Worm (Caenorhabditis elegans) whole organism, late embryonic: ENCODE data around the gene T04A6.1.

Experiments
- C08G9.2 ChIP-seq: sonication (generic microtip); optimal IDR thresholded peaks from 2 replicates; lab custom pipeline; 2016; ENCODE audit warnings: mild to moderate bottlenecking, missing genetic modification characterization, moderate library complexity, missing compliant biosample characterization
- K02D7.2 ChIP-seq: sonication (generic microtip); optimal IDR thresholded peaks from 2 replicates; lab custom pipeline; 2017; ENCODE audit warnings: mild to moderate bottlenecking, missing genetic modification characterization, missing compliant biosample characterization
- K09A11.1 ChIP-seq: sonication (generic microtip); optimal IDR thresholded peaks from 2 replicates; lab custom pipeline; 2017; ENCODE audit warnings: antibody characterized with exemption, mild to moderate bottlenecking, missing genetic modification characterization, missing compliant biosample characterization; ENCODE audit not compliant: insufficient read depth
- Y22D7AL.16 ChIP-seq: sonication (generic microtip); optimal IDR thresholded peaks from 2 replicates; lab custom pipeline; 2016; ENCODE audit warnings: missing genetic modification characterization, missing compliant biosample characterization
- ceh-14 ChIP-seq: sonication (generic microtip); optimal IDR thresholded peaks from 2 replicates; lab custom pipeline; 2016; ENCODE audit warnings: missing genotype, missing genetic modification characterization, missing compliant biosample characterization
- ceh-18 ChIP-seq: sonication (generic microtip); optimal IDR thresholded peaks from 2 replicates; lab custom pipeline; 2016; ENCODE audit warnings: missing genetic modification characterization, missing compliant biosample characterization
- ceh-19 ChIP-seq: fragments of 200-800 bp; sonication (Bioruptor generic); optimal IDR thresholded peaks from 2 replicates; lab custom pipeline; 2018; ENCODE audit warnings: mild to moderate bottlenecking, missing genetic modification characterization, missing compliant biosample characterization
- ceh-2 ChIP-seq: sonication (generic microtip); optimal IDR thresholded peaks from 2 replicates; lab custom pipeline; 2016; ENCODE audit warnings: missing genotype, missing genetic modification characterization, missing compliant biosample characterization
- ceh-22 ChIP-seq: sonication (generic microtip); optimal IDR thresholded peaks from 2 replicates; lab custom pipeline; 2017; ENCODE audit warnings: missing biosample characterization, missing genetic modification characterization
- ceh-24 ChIP-seq: sonication (generic microtip); optimal IDR thresholded peaks from 2 replicates; lab custom pipeline; 2016; ENCODE audit warnings: mild to moderate bottlenecking, missing genetic modification characterization, missing compliant biosample characterization
- ceh-30 ChIP-seq: fragments of 150-350 bp; optimal IDR thresholded peaks from 2 replicates; lab custom pipeline; 2014; ENCODE audit warnings: missing biosample characterization, missing genetic modification characterization
- ceh-31 ChIP-seq: sonication (generic microtip); optimal IDR thresholded peaks from 2 replicates; lab custom pipeline; 2016; ENCODE audit warnings: missing genetic modification characterization, missing compliant biosample characterization
- ceh-34 ChIP-seq: sonication (generic microtip); optimal IDR thresholded peaks from 2 replicates; lab custom pipeline; 2016; ENCODE audit warnings: mild to moderate bottlenecking, missing genetic modification characterization, missing compliant biosample characterization
- ceh-45 ChIP-seq: fragments of 200-800 bp; sonication (Bioruptor generic); IDR thresholded peaks from 2 replicates; pipeline ENCODE4 v1.3.6; 2022; ENCODE audit warnings: missing genetic modification reagents, missing genetic modification characterization, missing compliant biosample characterization
- ceh-48 ChIP-seq: sonication (generic microtip); optimal IDR thresholded peaks from 2 replicates; lab custom pipeline; 2016; ENCODE audit warnings: missing genetic modification characterization, inconsistent platforms, missing compliant biosample characterization
- ceh-9 ChIP-seq: sonication (generic microtip); optimal IDR thresholded peaks from 2 replicates; lab custom pipeline; 2016; ENCODE audit warnings: mild to moderate bottlenecking, missing genetic modification characterization, inconsistent platforms, missing compliant biosample characterization
- elt-2 ChIP-seq: sonication (generic microtip); optimal IDR thresholded peaks from 2 replicates; lab custom pipeline; 2016; ENCODE audit warnings: missing genetic modification reagents, missing genetic modification characterization, missing compliant biosample characterization
- elt-4 ChIP-seq: sonication (generic microtip); optimal IDR thresholded peaks from 2 replicates; lab custom pipeline; 2016; ENCODE audit warnings: missing genetic modification characterization, missing compliant biosample characterization
- ets-4 ChIP-seq: sonication (generic microtip); optimal IDR thresholded peaks from 2 replicates; lab custom pipeline; 2016; ENCODE audit warnings: missing genetic modification characterization, missing compliant biosample characterization
- eyg-1 ChIP-seq: sonication (generic microtip); optimal IDR thresholded peaks from 2 replicates; lab custom pipeline; 2016; ENCODE audit warnings: missing genotype, missing genetic modification characterization, missing compliant biosample characterization
- fax-1 ChIP-seq: sonication (generic microtip); optimal IDR thresholded peaks from 2 replicates; lab custom pipeline; 2016; ENCODE audit warnings: missing genotype, missing genetic modification characterization, missing compliant biosample characterization
- hlh-13 ChIP-seq: fragments of 200-800 bp; sonication (Bioruptor generic); optimal IDR thresholded peaks from 2 replicates; lab custom pipeline; 2018; ENCODE audit warnings: mild to moderate bottlenecking, missing genetic modification characterization, missing compliant biosample characterization
- hlh-15 ChIP-seq: sonication (generic microtip); optimal IDR thresholded peaks from 2 replicates; lab custom pipeline; 2016; ENCODE audit warnings: missing genetic modification characterization, missing compliant biosample characterization
- hlh-30 ChIP-seq: sonication (generic microtip); optimal IDR thresholded peaks from 2 replicates; lab custom pipeline; 2017; ENCODE audit warnings: antibody characterized with exemption, missing genetic modification characterization, missing compliant biosample characterization; ENCODE audit not compliant: insufficient read depth
- hlh-6 ChIP-seq: sonication (generic microtip); optimal IDR thresholded peaks from 2 replicates; lab custom pipeline; 2016; ENCODE audit warnings: missing genotype, missing genetic modification characterization, missing compliant biosample characterization
- hlh-8 ChIP-seq: sonication (generic microtip); optimal IDR thresholded peaks from 2 replicates; lab custom pipeline; 2016; ENCODE audit warnings: missing genotype, missing genetic modification characterization, missing compliant biosample characterization
- lim-6 ChIP-seq: sonication (generic microtip); optimal IDR thresholded peaks from 2 replicates; lab custom pipeline; 2016; ENCODE audit warnings: missing genetic modification characterization, missing compliant biosample characterization
- lin-11 ChIP-seq: fragments of 200-800 bp; sonication (Bioruptor generic); optimal IDR thresholded peaks from 2 replicates; lab custom pipeline; 2018; ENCODE audit warnings: mild to moderate bottlenecking, missing genetic modification characterization, missing compliant biosample characterization
- madf-2 ChIP-seq: sonication (generic microtip); optimal IDR thresholded peaks from 2 replicates; lab custom pipeline; 2017; ENCODE audit warnings: missing genetic modification characterization, missing compliant biosample characterization
- nfya-1 ChIP-seq: sonication (generic microtip); optimal IDR thresholded peaks from 2 replicates; lab custom pipeline; 2017; ENCODE audit warnings: missing genetic modification characterization, mild to moderate bottlenecking, missing compliant biosample characterization, antibody characterized with exemption, moderate library complexity
- nhr-11 ChIP-seq: fragments of 150-350 bp; optimal IDR thresholded peaks from 2 replicates; lab custom pipeline; 2014; ENCODE audit warnings: missing biosample characterization, missing genetic modification characterization
- odd-2 ChIP-seq: sonication (generic microtip); optimal IDR thresholded peaks from 2 replicates; lab custom pipeline; 2017; ENCODE audit warnings: antibody characterized with exemption, mild to moderate bottlenecking, missing genetic modification characterization, missing compliant biosample characterization
- pag-3 ChIP-seq: sonication (generic microtip); optimal IDR thresholded peaks from 2 replicates; lab custom pipeline; 2016; ENCODE audit warnings: missing compliant biosample characterization, missing genetic modification characterization, borderline replicate concordance
- pat-9 ChIP-seq: fragments of 200-800 bp; sonication (Bioruptor generic); optimal IDR thresholded peaks from 2 replicates; lab custom pipeline; 2018; ENCODE audit warnings: mild to moderate bottlenecking, missing genetic modification characterization, moderate library complexity, missing compliant biosample characterization
- pha-4 ChIP-seq: fragments of 150-350 bp; optimal IDR thresholded peaks from 2 replicates; lab custom pipeline; 2018; ENCODE audit warnings: missing biosample characterization, missing genetic modification reagents, missing genetic modification characterization
- pqm-1 ChIP-seq: sonication (generic microtip); optimal IDR thresholded peaks from 2 replicates; lab custom pipeline; 2016; ENCODE audit warnings: missing genetic modification characterization, missing compliant biosample characterization
- pros-1 ChIP-seq: fragments of 150-350 bp; optimal IDR thresholded peaks from 2 replicates; lab custom pipeline; 2014; ENCODE audit warnings: missing biosample characterization, missing genetic modification reagents, missing genetic modification characterization
- sdc-2 ChIP-seq: sonication (generic microtip); optimal IDR thresholded peaks from 2 replicates; lab custom pipeline; 2016; ENCODE audit warnings: missing genotype, missing genetic modification characterization, missing compliant biosample characterization
- syd-9 ChIP-seq: sonication (generic microtip); optimal IDR thresholded peaks from 2 replicates; lab custom pipeline; 2016; ENCODE audit warnings: mild to moderate bottlenecking, missing genetic modification characterization, moderate library complexity, missing compliant biosample characterization
- tbx-2 ChIP-seq: sonication (generic microtip); optimal IDR thresholded peaks from 2 replicates; lab custom pipeline; 2016; ENCODE audit warnings: missing genetic modification characterization, missing compliant biosample characterization
- ttx-3 ChIP-seq: sonication (generic microtip); optimal IDR thresholded peaks from 2 replicates; lab custom pipeline; 2016; ENCODE audit warnings: missing genetic modification reagents, missing genetic modification characterization, missing compliant biosample characterization
- unc-3 ChIP-seq, 2 experiments: fragments of 200-800 bp in 1 of 2; sonication (Bioruptor generic) in 1 of 2; sonication (generic microtip) in 1 of 2; conservative IDR thresholded peaks in 1 of 2; optimal IDR thresholded peaks in 1 of 2; 2 replicates each; pipeline versions ENCODE4 v1.3.6 to Lab custom; 2016 to 2022; ENCODE audit warnings: missing compliant biosample characterization in 2 of 2, missing genetic modification characterization in 2 of 2, missing genetic modification reagents in 1 of 2
- unc-55 ChIP-seq: sonication (generic microtip); optimal IDR thresholded peaks from 2 replicates; lab custom pipeline; 2017; ENCODE audit warnings: missing biosample characterization, missing genetic modification reagents, missing genetic modification characterization

Gene T04A6.1

ce11 chrIII:7621355-7621754 is 5.0 kb downstream of the T04A6.1 start:
- TF ChIP-seq pqm-1 (tag; lab: Kevin White, UChicago) (no peak), tbx-2 (tag; lab: Kevin White, UChicago) (no peak), ceh-34 (tag; lab: Kevin White, UChicago) (no peak), eyg-1 (tag; lab: Kevin White, UChicago) (no peak), odd-2 (tag; lab: Kevin White, UChicago) (no peak), hlh-13 (GFP tag; lab: Kevin White, UChicago) (no peak), ceh-9 (tag; lab: Kevin White, UChicago) (no peak), ceh-19 (GFP tag; lab: Kevin White, UChicago) (no peak), nhr-11 (tag; lab: Kevin White, UChicago) (no peak), pros-1 (tag; lab: Kevin White, UChicago) (no peak), fax-1 (tag; lab: Kevin White, UChicago) (no peak), hlh-8 (tag; lab: Kevin White, UChicago) (no peak), lim-6 (tag; lab: Kevin White, UChicago) (no peak), ets-4 (tag; lab: Kevin White, UChicago) (no peak), K09A11.1 (tag; lab: Kevin White, UChicago) (no peak)
- TF ChIP-seq, all 69 proteins: peak for 0

- TF ChIP-seq ceh-48 (tag; lab: Kevin White, UChicago) (no peak), ceh-30 (no peak), nfya-1 (tag; lab: Kevin White, UChicago) (no peak), ceh-24 (tag; lab: Kevin White, UChicago) (no peak), elt-2 (no peak), unc-3 (GFP tag; conservative IDR thresholded peaks at IDR 0.05; lab: Robert Waterston, UW) (no peak), unc-3 (tag; optimal IDR thresholded peaks at IDR 0.05; lab: Kevin White, UChicago) (no peak)
Measured at ce11 chrIII:7622922-7623321, 6.6 kb downstream of the T04A6.1 start.

- TF ChIP-seq ceh-31 (tag; lab: Kevin White, UChicago) (no peak), ceh-9 (tag; lab: Kevin White, UChicago) (no peak), lin-11 (no peak), pat-9 (tag; lab: Kevin White, UChicago) (no peak), ceh-45 (GFP tag; lab: Robert Waterston, UW) (no peak), C08G9.2 (tag; lab: Kevin White, UChicago) (no peak), ceh-2 (tag; lab: Kevin White, UChicago) (no peak)
Measured at ce11 chrIII:7625086-7625485, 8.8 kb downstream of the T04A6.1 start, which contains the start of gene fbn-1. Gene fbn-1, plus strand, starts transcription at chrIII:7625386.

- TF ChIP-seq ceh-18 (tag; lab: Kevin White, UChicago): no peak
- TF ChIP-seq pha-4 (tag; lab: Kevin White, UChicago): no peak
- no peak for TF ChIP-seq ceh-14 (tag; lab: Kevin White, UChicago)
- TF ChIP-seq C08G9.2 (tag; lab: Kevin White, UChicago): no peak
- no peak for TF ChIP-seq ceh-31 (tag; lab: Kevin White, UChicago)
- no peak for TF ChIP-seq ets-4 (tag; lab: Kevin White, UChicago)
- TF ChIP-seq lin-11: no peak
- no peak for TF ChIP-seq lim-6 (tag; lab: Kevin White, UChicago)
- TF ChIP-seq ceh-45 (GFP tag; lab: Robert Waterston, UW): no peak
- no peak for TF ChIP-seq nfya-1 (tag; lab: Kevin White, UChicago)
- no peak for TF ChIP-seq odd-2 (tag; lab: Kevin White, UChicago)
- no peak for TF ChIP-seq elt-4 (tag; lab: Kevin White, UChicago)
- no peak for TF ChIP-seq ceh-2 (tag; lab: Kevin White, UChicago)
- no peak for TF ChIP-seq pag-3 (tag; lab: Kevin White, UChicago)
Measured at ce11 chrIII:7641337-7641736, 25.0 kb downstream of the T04A6.1 start.

ce11 chrIII:7642015-7642414 is 25.7 kb downstream of the T04A6.1 start:
- TF ChIP-seq hlh-15 (no peak), hlh-6 (tag; lab: Kevin White, UChicago) (peak; percentile 24), ceh-2 (tag; lab: Kevin White, UChicago) (no peak), ets-4 (tag; lab: Kevin White, UChicago) (no peak), unc-55 (GFP tag; lab: Kevin White, UChicago) (no peak), sdc-2 (no peak), ttx-3 (no peak), unc-3 (GFP tag; conservative IDR thresholded peaks at IDR 0.05; lab: Robert Waterston, UW) (no peak), unc-3 (tag; optimal IDR thresholded peaks at IDR 0.05; lab: Kevin White, UChicago) (no peak), syd-9 (tag; lab: Kevin White, UChicago) (no peak), ceh-22 (tag; lab: Kevin White, UChicago) (no peak), madf-2 (tag; lab: Kevin White, UChicago) (peak; percentile 49), K02D7.2 (tag; lab: Kevin White, UChicago) (no peak), hlh-30 (peak; percentile 32), Y22D7AL.16 (peak; percentile 48)
